Worm (Caenorhabditis elegans) whole organism, L4/young adult: ENCODE results near the gene srg-20.
"Not testable (repeated sequence)": the region's sequence is repeated elsewhere in the genome, so short reads cannot be mapped to it uniquely, and the experiment has no call there.

Experiments used
- W03F9.2 ChIP-seq: fragments of 150-350 bp; optimal IDR thresholded peaks from 2 replicates; lab custom pipeline; 2014; ENCODE audit warnings: missing biosample characterization, missing genetic modification characterization
- dao-5 ChIP-seq: sonication (generic microtip); optimal IDR thresholded peaks from 2 replicates; lab custom pipeline; 2016; ENCODE audit warnings: missing genotype, missing genetic modification characterization, moderate library complexity, missing compliant biosample characterization
- him-1 ChIP-seq: sonication (generic microtip); optimal IDR thresholded peaks from 2 replicates; lab custom pipeline; 2016; ENCODE audit warnings: missing genotype, missing genetic modification reagents, missing genetic modification characterization, missing compliant biosample characterization

DNA sequence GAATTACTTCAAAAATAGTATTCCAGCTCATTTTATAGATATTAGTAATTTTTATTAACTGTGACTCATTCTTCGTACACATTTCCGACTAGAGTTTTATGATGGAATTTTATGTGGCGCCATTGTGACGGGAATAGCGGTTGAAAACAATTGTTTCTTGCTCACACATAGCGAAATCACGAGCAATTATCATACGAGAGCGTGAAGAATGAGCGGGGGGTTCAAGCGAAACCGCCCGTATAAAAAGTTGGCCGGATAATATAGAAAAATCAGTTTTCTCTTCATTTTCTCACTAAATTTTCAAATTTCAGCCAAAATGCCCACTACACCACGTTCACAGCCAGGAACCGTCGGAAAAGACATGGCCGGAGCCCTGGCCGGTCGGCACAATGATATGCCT, 3.0 kb upstream of the srg-20 start, which contains the start of gene C08E3.1:
- TF ChIP-seq dao-5 (tag; lab: Kevin White, UChicago); W03F9.2 (tag; lab: Kevin White, UChicago); him-1: not testable (repeated sequence)
